Worm (Caenorhabditis elegans) whole organism, L2 larva: Measurements from ENCODE around the gene msp-63.

ENCODE experiments used
- C34F6.9 ChIP-seq: fragments of 150-350 bp; optimal IDR thresholded peaks from 2 replicates; lab custom pipeline; 2014; ENCODE audit warnings: missing biosample characterization, missing genetic modification characterization
- F13H6.1 ChIP-seq: sonication (generic microtip); optimal IDR thresholded peaks from 2 replicates; lab custom pipeline; 2016; ENCODE audit warnings: missing genetic modification characterization, missing compliant biosample characterization
- R02D3.7 ChIP-seq: fragments of 150-350 bp; optimal IDR thresholded peaks from 2 replicates; lab custom pipeline; 2014; ENCODE audit warnings: missing biosample characterization, missing genetic modification characterization
- ZK546.5 ChIP-seq: sonication (generic microtip); optimal IDR thresholded peaks from 2 replicates; lab custom pipeline; 2017; ENCODE audit warnings: missing biosample characterization, missing genetic modification characterization
- alr-1 ChIP-seq: fragments of 150-350 bp; optimal IDR thresholded peaks from 2 replicates; lab custom pipeline; 2014; ENCODE audit warnings: missing biosample characterization, missing genetic modification characterization
- aly-2 ChIP-seq: fragments of 150-350 bp; optimal IDR thresholded peaks from 2 replicates; lab custom pipeline; 2014; ENCODE audit warnings: missing biosample characterization, missing genetic modification characterization
- ama-1 ChIP-seq: fragments of 150-350 bp; optimal IDR thresholded peaks from 2 replicates; lab custom pipeline; 2018; ENCODE audit warnings: inconsistent platforms
- blmp-1 ChIP-seq: sonication (generic microtip); optimal IDR thresholded peaks from 2 replicates; lab custom pipeline; 2017; ENCODE audit warnings: missing genetic modification characterization, mild to moderate bottlenecking, missing compliant biosample characterization, antibody characterized with exemption, moderate library complexity; ENCODE audit not compliant: insufficient read depth
- ceh-16 ChIP-seq: fragments of 150-350 bp; optimal IDR thresholded peaks from 2 replicates; lab custom pipeline; 2014; ENCODE audit warnings: missing biosample characterization, missing genetic modification characterization
- crh-2 ChIP-seq: sonication (generic microtip); optimal IDR thresholded peaks from 2 replicates; lab custom pipeline; 2017; ENCODE audit warnings: missing biosample characterization, missing genetic modification characterization
- dmd-4 ChIP-seq: sonication (generic microtip); optimal IDR thresholded peaks from 2 replicates; lab custom pipeline; 2017; ENCODE audit warnings: missing biosample characterization, missing genetic modification characterization
- egl-27 ChIP-seq: sonication (generic microtip); optimal IDR thresholded peaks from 3 replicates; lab custom pipeline; 2017; ENCODE audit warnings: missing biosample characterization, missing genetic modification reagents, missing genetic modification characterization
- elt-3 ChIP-seq: sonication (generic microtip); optimal IDR thresholded peaks from 2 replicates; lab custom pipeline; 2017; ENCODE audit warnings: missing biosample characterization, missing genetic modification characterization
- fos-1 ChIP-seq: fragments of 150-350 bp; optimal IDR thresholded peaks from 2 replicates; lab custom pipeline; 2014; ENCODE audit warnings: missing biosample characterization, missing genetic modification characterization
- lin-11 ChIP-seq: fragments of 150-350 bp; sonication (generic microtip); optimal IDR thresholded peaks from 2 replicates; lab custom pipeline; 2014; ENCODE audit warnings: missing biosample characterization, missing genetic modification characterization, inconsistent platforms, mixed read lengths
- lin-13 ChIP-seq: fragments of 150-350 bp; optimal IDR thresholded peaks from 2 replicates; lab custom pipeline; 2014; ENCODE audit warnings: missing biosample characterization, missing genetic modification reagents, missing genetic modification characterization
- lin-39 ChIP-seq: fragments of 150-350 bp; optimal IDR thresholded peaks from 2 replicates; lab custom pipeline; 2014; ENCODE audit warnings: missing biosample characterization, missing genetic modification reagents, missing genetic modification characterization
- lsy-2 ChIP-seq, 2 experiments: fragments of 150-350 bp in 1 of 2; sonication (generic microtip) in 1 of 2; optimal IDR thresholded peaks; 2 replicates each; lab custom pipeline; 2014 to 2017; ENCODE audit warnings: missing biosample characterization in 2 of 2, missing genetic modification characterization in 2 of 2
- mab-5 ChIP-seq: fragments of 150-350 bp; optimal IDR thresholded peaks from 2 replicates; lab custom pipeline; 2014; ENCODE audit warnings: missing biosample characterization, missing genetic modification characterization
- mdl-1 ChIP-seq, 2 experiments: fragments of 150-350 bp in 1 of 2; sonication (generic microtip) in 1 of 2; optimal IDR thresholded peaks; 2 replicates each; lab custom pipeline; 2017; ENCODE audit warnings: missing biosample characterization in 2 of 2, missing genetic modification characterization in 2 of 2
- nhr-10 ChIP-seq: sonication (generic microtip); optimal IDR thresholded peaks from 2 replicates; lab custom pipeline; 2017; ENCODE audit warnings: missing biosample characterization, missing genetic modification characterization
- nhr-11 ChIP-seq: fragments of 150-350 bp; optimal IDR thresholded peaks from 2 replicates; lab custom pipeline; 2014; ENCODE audit warnings: missing biosample characterization, missing genetic modification characterization
- nhr-129 ChIP-seq: fragments of 150-350 bp; optimal IDR thresholded peaks from 2 replicates; lab custom pipeline; 2014; ENCODE audit warnings: missing biosample characterization, missing genetic modification characterization
- nhr-21 ChIP-seq: fragments of 150-350 bp; optimal IDR thresholded peaks from 2 replicates; lab custom pipeline; 2014; ENCODE audit warnings: missing biosample characterization, missing genetic modification characterization
- nhr-237 ChIP-seq: fragments of 150-350 bp; optimal IDR thresholded peaks from 2 replicates; lab custom pipeline; 2014; ENCODE audit warnings: missing biosample characterization, missing genetic modification characterization
- nhr-25 ChIP-seq: fragments of 150-350 bp; sonication (generic microtip); optimal IDR thresholded peaks from 3 replicates; lab custom pipeline; 2014; ENCODE audit warnings: missing biosample characterization, missing genetic modification characterization
- nhr-6 ChIP-seq: fragments of 150-350 bp; optimal IDR thresholded peaks from 2 replicates; lab custom pipeline; 2014; ENCODE audit warnings: missing biosample characterization, missing genetic modification characterization
- nhr-77 ChIP-seq: fragments of 150-350 bp; optimal IDR thresholded peaks from 2 replicates; lab custom pipeline; 2014; ENCODE audit warnings: missing biosample characterization, missing genetic modification characterization
- sem-4 ChIP-seq: fragments of 150-350 bp; optimal IDR thresholded peaks from 2 replicates; lab custom pipeline; 2014; ENCODE audit warnings: missing biosample characterization, missing genetic modification reagents, missing genetic modification characterization
- skn-1 ChIP-seq: sonication (generic microtip); optimal IDR thresholded peaks from 2 replicates; lab custom pipeline; 2017; ENCODE audit warnings: missing biosample characterization, missing genetic modification characterization
- sma-3 ChIP-seq: sonication (generic microtip); optimal IDR thresholded peaks from 2 replicates; lab custom pipeline; 2016; ENCODE audit warnings: missing genetic modification reagents, missing genetic modification characterization, missing compliant biosample characterization
- sma-9 ChIP-seq, 2 experiments: fragments of 150-350 bp in 1 of 2; sonication (generic microtip) in 1 of 2; optimal IDR thresholded peaks; 2 replicates each; lab custom pipeline; 2014 to 2016; ENCODE audit warnings: missing genetic modification characterization in 2 of 2, mild to moderate bottlenecking in 1 of 2, missing biosample characterization in 1 of 2, missing compliant biosample characterization in 1 of 2, missing genetic modification reagents in 1 of 2, moderate library complexity in 1 of 2
- snpc-4 ChIP-seq: fragments of 150-350 bp; optimal IDR thresholded peaks from 2 replicates; lab custom pipeline; 2014; ENCODE audit warnings: missing biosample characterization, missing genetic modification characterization
- unc-39 ChIP-seq: fragments of 150-350 bp; optimal IDR thresholded peaks from 2 replicates; lab custom pipeline; 2014; ENCODE audit warnings: missing biosample characterization, missing genetic modification characterization
- unc-55 ChIP-seq: fragments of 150-350 bp; sonication (generic microtip); optimal IDR thresholded peaks from 3 replicates; lab custom pipeline; 2014; ENCODE audit warnings: missing biosample characterization, missing genetic modification reagents, missing genetic modification characterization
- unc-62 ChIP-seq: fragments of 150-350 bp; optimal IDR thresholded peaks from 2 replicates; lab custom pipeline; 2014; ENCODE audit warnings: missing biosample characterization, missing genetic modification reagents, missing genetic modification characterization
- zag-1 ChIP-seq: fragments of 150-350 bp; optimal IDR thresholded peaks from 2 replicates; lab custom pipeline; 2014; ENCODE audit warnings: missing biosample characterization, missing genetic modification characterization
- ztf-1 ChIP-seq: fragments of 200-800 bp; sonication (Bioruptor generic); conservative IDR thresholded peaks from 2 replicates; pipeline ENCODE4 v1.3.6; 2022; ENCODE audit warnings: missing genetic modification characterization, missing compliant biosample characterization
- ztf-11 ChIP-seq: sonication (generic microtip); optimal IDR thresholded peaks from 2 replicates; lab custom pipeline; 2017; ENCODE audit warnings: missing biosample characterization, missing genetic modification characterization
- ztf-4 ChIP-seq: fragments of 150-350 bp; optimal IDR thresholded peaks from 2 replicates; lab custom pipeline; 2014; ENCODE audit warnings: missing biosample characterization, missing genetic modification characterization

Gene msp-63

DNA sequence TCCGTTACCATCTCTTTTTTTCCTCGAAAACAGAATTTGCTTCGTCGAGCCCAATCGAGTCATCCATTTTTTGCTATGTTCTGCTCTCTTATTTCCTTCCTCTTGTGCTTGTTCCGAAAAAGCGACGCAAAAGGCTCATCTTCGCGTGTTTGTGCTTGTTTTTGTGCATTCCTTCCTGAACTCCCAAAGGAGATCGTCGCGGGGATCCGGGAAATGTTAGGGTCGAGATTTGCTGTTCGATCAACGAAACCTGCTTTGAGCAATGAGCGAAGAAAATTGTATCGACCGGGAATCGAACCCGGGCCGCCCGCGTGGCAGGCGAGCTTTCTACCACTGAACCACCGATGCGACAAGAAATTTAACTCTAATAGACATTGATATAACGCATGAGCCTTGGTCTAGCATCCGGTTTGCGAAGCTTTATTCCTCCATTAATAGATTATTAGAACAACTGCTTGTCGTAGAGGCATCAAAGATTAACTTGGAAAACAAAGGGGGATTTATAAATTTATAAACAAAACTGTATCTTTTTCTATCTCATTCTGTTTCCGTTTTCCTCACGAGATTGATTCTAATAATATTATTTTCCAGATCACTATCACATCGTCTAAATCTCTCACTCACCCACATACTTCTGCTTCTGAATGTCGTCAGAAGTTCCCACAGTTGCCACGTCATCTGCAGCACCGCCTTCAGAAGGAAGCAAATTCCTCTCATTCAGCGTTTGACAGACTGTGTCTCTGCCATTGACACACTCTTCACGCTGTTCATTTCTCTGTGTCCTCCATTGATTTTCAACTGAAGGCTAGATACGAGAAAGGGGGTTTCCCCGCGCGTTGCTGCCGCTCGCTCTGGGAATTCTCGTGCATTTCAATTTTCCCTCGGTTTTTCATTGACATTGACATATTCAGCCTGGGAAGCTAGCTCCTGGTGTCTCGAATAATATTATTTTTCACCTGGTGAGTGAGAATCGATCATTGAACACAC is 15.0 kb downstream of the msp-63 start, which contains the start of gene K05F1.6 (continued):
- TF ChIP-seq fos-1 (tag; lab: Kevin White, UChicago) (peak; percentile 29), nhr-129 (peak; percentile 59), nhr-237 (no peak), sma-3 (GFP tag; lab: Kevin White, UChicago) (peak; percentile 63), mdl-1 (tag; optimal IDR thresholded peaks at IDR 0.05; lab: Kevin White, UChicago) (no peak), nhr-25 (no peak), unc-55 (GFP tag; lab: Kevin White, UChicago) (peak; percentile 10), nhr-21 (peak; percentile 65), skn-1 (tag; lab: Kevin White, UChicago) (no peak)

DNA sequence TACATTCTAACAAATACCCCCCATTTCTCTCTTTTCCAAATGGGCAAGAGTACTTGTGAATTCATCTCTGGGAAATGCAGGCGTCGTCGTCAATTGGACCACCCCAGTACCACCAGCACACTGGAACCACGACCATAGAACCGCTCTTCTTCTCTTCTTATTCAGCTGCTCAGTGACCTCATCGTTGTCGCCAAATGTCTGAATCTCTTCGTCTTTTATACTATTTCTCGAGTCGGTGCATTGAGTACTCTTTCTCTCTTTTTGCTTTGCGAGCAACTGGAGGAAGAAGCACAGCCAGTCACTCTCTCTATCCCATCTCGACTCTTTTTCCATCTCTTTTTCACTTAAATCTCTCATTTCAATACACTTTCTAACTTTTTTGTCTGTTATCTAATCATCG is 17.4 kb downstream of the msp-63 start:
- no peak for TF ChIP-seq crh-2 (tag; lab: Kevin White, UChicago)
- TF ChIP-seq nhr-10 (tag; lab: Kevin White, UChicago) = no peak
- TF ChIP-seq unc-39 (tag; lab: Kevin White, UChicago) = no peak
- TF ChIP-seq skn-1 (tag; lab: Kevin White, UChicago) = no peak
- TF ChIP-seq nhr-129 = peak; percentile 56
- no peak for TF ChIP-seq nhr-11 (tag; lab: Kevin White, UChicago)
- TF ChIP-seq sma-3 (GFP tag; lab: Kevin White, UChicago) = no peak
- TF ChIP-seq R02D3.7 = no peak
- TF ChIP-seq nhr-25 = no peak
- no peak for TF ChIP-seq ceh-16 (tag; lab: Kevin White, UChicago)
- no peak for TF ChIP-seq ztf-4 (tag; lab: Kevin White, UChicago)
- no peak for TF ChIP-seq nhr-6 (tag; lab: Kevin White, UChicago)
- TF ChIP-seq zag-1 (tag; lab: Kevin White, UChicago) = peak; percentile 74
- TF ChIP-seq mdl-1 (tag; optimal IDR thresholded peaks at IDR 0.05; lab: Kevin White, UChicago) = no peak
- TF ChIP-seq lin-11 (tag; lab: Kevin White, UChicago) = no peak
- no peak for TF ChIP-seq nhr-77 (tag; lab: Kevin White, UChicago)
- TF ChIP-seq sem-4 = no peak
- TF ChIP-seq mab-5 (tag; lab: Kevin White, UChicago) = no peak
- peak; percentile 60 for TF ChIP-seq unc-55 (GFP tag; lab: Kevin White, UChicago)
- no peak for TF ChIP-seq lin-13 (GFP tag; lab: Kevin White, UChicago)
- peak; percentile 1 for TF ChIP-seq fos-1 (tag; lab: Kevin White, UChicago)
- no peak for TF ChIP-seq aly-2
- no peak for TF ChIP-seq ztf-11 (tag; lab: Kevin White, UChicago)
- TF ChIP-seq unc-62 (GFP tag; lab: Kevin White, UChicago) = no peak
- peak; percentile 31 for TF ChIP-seq sma-9 (GFP tag; optimal IDR thresholded peaks at IDR 0.05; lab: Kevin White, UChicago)
- no peak for TF ChIP-seq sma-9 (tag; optimal IDR thresholded peaks at IDR 0.05; lab: Kevin White, UChicago)
- peak in 1 of 2 experiments; percentile 50 for TF ChIP-seq lsy-2 (tag; optimal IDR thresholded peaks at IDR 0.05; lab: Kevin White, UChicago)
- TF ChIP-seq ZK546.5 (tag; lab: Kevin White, UChicago) = no peak
- no peak for TF ChIP-seq alr-1 (tag; lab: Kevin White, UChicago)
- TF ChIP-seq lin-39 (tag; lab: Kevin White, UChicago) = no peak
- TF ChIP-seq C34F6.9 (tag; lab: Kevin White, UChicago) = peak; percentile 57
- no peak for TF ChIP-seq snpc-4 (tag; lab: Kevin White, UChicago)
- no peak for TF ChIP-seq dmd-4
- no peak for TF ChIP-seq blmp-1 (tag; lab: Kevin White, UChicago)
- TF ChIP-seq elt-3 (tag; lab: Kevin White, UChicago) = no peak
- no peak for TF ChIP-seq ztf-1 (GFP tag; lab: Robert Waterston, UW)
- peak; percentile 48 for TF ChIP-seq F13H6.1 (tag; lab: Kevin White, UChicago)

DNA sequence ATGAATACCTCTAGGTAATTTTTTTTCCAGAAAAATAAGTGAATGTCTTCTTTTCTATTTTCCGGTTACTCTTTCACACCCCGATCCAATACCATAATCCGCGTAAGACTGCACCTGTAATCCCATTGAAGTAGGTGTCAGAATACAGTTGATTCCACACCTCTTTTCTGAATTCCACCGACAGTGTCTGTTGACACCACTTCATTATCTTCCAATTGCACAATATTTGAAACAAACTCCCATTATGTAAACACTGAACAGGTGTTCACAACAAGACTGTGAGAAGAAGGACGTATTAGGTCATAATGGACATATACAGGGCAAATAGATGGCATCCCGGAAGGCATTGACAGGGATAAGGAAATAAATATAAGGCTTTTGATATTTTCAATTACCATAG is 19.9 kb downstream of the msp-63 start:
- no peak for TF ChIP-seq ama-1 (lab: Kevin White, UChicago)
- TF ChIP-seq elt-3 (tag; lab: Kevin White, UChicago) = no peak
- TF ChIP-seq blmp-1 (tag; lab: Kevin White, UChicago) = no peak
- no peak for TF ChIP-seq egl-27 (tag; lab: Kevin White, UChicago)
- no peak for TF ChIP-seq dmd-4
- no peak for TF ChIP-seq sma-9 (GFP tag; optimal IDR thresholded peaks at IDR 0.05; lab: Kevin White, UChicago)
- TF ChIP-seq sma-9 (tag; optimal IDR thresholded peaks at IDR 0.05; lab: Kevin White, UChicago) = no peak
- TF ChIP-seq ZK546.5 (tag; lab: Kevin White, UChicago) = no peak
